Worm (Caenorhabditis elegans): ENCODE measurements around the gene Y116A8C.37.

DNA sequence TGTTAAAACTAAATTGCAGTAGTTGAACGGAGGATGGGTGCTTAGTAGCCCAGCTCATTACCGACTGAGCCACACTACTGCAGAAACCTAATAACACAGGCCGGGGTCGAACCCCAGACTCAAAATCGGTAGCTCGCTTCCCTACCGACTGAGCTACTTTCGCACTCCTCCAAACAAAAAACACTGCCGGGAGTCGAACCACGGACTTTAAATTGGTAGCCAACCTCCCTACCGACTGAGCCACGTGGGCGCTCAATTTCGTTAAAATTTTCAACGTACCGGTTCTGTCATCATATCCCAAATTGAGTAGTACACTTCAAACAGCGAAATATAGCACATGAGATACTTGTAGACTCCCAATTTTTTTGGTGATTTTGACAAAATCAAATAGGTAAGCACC is 19.5 kb upstream of the Y116A8C.37 start:
- no peak for TF ChIP-seq klf-2 (GFP tag; conservative IDR thresholded peaks at IDR 0.05)
- TF ChIP-seq med-1 (GFP tag; optimal IDR thresholded peaks at IDR 0.05; ENCODE audit: insufficient read depth), result no peak
- no peak for TF ChIP-seq ztf-29 (GFP tag; IDR thresholded peaks at IDR 0.05)
- no peak for TF ChIP-seq ref-1 (GFP tag; conservative IDR thresholded peaks at IDR 0.05)
- TF ChIP-seq ztf-23 (GFP tag; IDR thresholded peaks at IDR 0.05), result no peak
- TF ChIP-seq tab-1 (GFP tag; IDR thresholded peaks at IDR 0.05), result no peak
- no peak for TF ChIP-seq flt-1 (GFP tag; IDR thresholded peaks at IDR 0.05)
- TF ChIP-seq T22C8.4 (GFP tag; IDR thresholded peaks at IDR 0.05), result no peak
- no peak for TF ChIP-seq cog-1 (tag; optimal IDR thresholded peaks at IDR 0.05)
